Worm (Caenorhabditis elegans): ENCODE measurements around the gene K07F5.16.
"Not testable (repeated sequence)": the region's sequence is repeated elsewhere in the genome, so short reads cannot be mapped to it uniquely, and the experiment has no call there.

The K07F5.16 gene

ce11 chrIV:9863817-9864216, at the start of gene K07F5.16:
TSS of gene K07F5.16 (plus strand) at chrIV:9864117.
- TF ChIP-seq T22C8.4 (GFP tag; IDR thresholded peaks at IDR 0.05), result no peak
- no peak for TF ChIP-seq ztf-23 (GFP tag; IDR thresholded peaks at IDR 0.05)

- no peak for TF ChIP-seq cog-1 (tag; optimal IDR thresholded peaks at IDR 0.05)
- no peak for TF ChIP-seq ztf-23 (GFP tag; IDR thresholded peaks at IDR 0.05)
- TF ChIP-seq klf-2 (GFP tag; conservative IDR thresholded peaks at IDR 0.05), result no peak
- TF ChIP-seq med-1 (GFP tag; optimal IDR thresholded peaks at IDR 0.05; ENCODE audit: insufficient read depth), result no peak
- TF ChIP-seq T22C8.4 (GFP tag; IDR thresholded peaks at IDR 0.05), result no peak
- TF ChIP-seq flt-1 (GFP tag; IDR thresholded peaks at IDR 0.05), result no peak
- TF ChIP-seq ref-1 (GFP tag; conservative IDR thresholded peaks at IDR 0.05), result no peak
- TF ChIP-seq tab-1 (GFP tag; IDR thresholded peaks at IDR 0.05), result no peak
- TF ChIP-seq ztf-29 (GFP tag; IDR thresholded peaks at IDR 0.05), result no peak
These were observed 48.5 kb upstream of the K07F5.16 start, which contains the start of gene egl-20 for ce11 chrIV:9815432-9815831. TSS of gene egl-20 (minus strand) at chrIV:9815532.

ce11 chrIV:9821621-9822020, 42.3 kb upstream of the K07F5.16 start, which contains the start of gene col-123:
TSS of gene col-123 (plus strand) at chrIV:9821921.
- TF ChIP-seq T22C8.4 (GFP tag; IDR thresholded peaks at IDR 0.05), result no peak
- TF ChIP-seq tab-1 (GFP tag; IDR thresholded peaks at IDR 0.05), result no peak
- TF ChIP-seq cog-1 (tag; optimal IDR thresholded peaks at IDR 0.05), result no peak
- TF ChIP-seq ztf-23 (GFP tag; IDR thresholded peaks at IDR 0.05), result no peak

DNA sequence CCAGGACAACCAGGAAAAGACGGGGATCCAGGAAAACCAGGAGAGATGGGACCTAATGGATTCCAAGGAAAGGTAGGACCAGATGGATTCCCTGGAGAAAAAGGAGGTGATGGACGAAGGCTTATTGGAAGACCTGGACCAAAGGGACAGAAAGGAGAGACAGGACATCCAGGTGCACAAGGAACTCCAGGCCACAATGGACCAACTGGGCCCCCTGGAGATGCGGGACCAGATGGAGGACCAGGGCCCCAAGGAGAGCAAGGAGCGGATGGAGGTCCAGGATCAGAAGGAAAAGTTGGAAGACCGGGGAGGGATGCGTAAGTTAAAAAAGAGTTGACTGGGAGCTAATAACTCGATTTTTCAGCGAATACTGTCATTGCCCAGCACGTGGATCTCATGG, 41.3 kb upstream of the K07F5.16 start:
- TF ChIP-seq ref-1 (GFP tag; conservative IDR thresholded peaks at IDR 0.05) (no peak), T22C8.4 (GFP tag; IDR thresholded peaks at IDR 0.05) (no peak), tab-1 (GFP tag; IDR thresholded peaks at IDR 0.05) (no peak), ztf-23 (GFP tag; IDR thresholded peaks at IDR 0.05) (no peak), klf-2 (GFP tag; conservative IDR thresholded peaks at IDR 0.05) (no peak), flt-1 (GFP tag; IDR thresholded peaks at IDR 0.05) (no peak), med-1 (GFP tag; optimal IDR thresholded peaks at IDR 0.05; ENCODE audit: insufficient read depth) (no peak), cog-1 (tag; optimal IDR thresholded peaks at IDR 0.05) (no peak), ztf-29 (GFP tag; IDR thresholded peaks at IDR 0.05) (no peak)

DNA sequence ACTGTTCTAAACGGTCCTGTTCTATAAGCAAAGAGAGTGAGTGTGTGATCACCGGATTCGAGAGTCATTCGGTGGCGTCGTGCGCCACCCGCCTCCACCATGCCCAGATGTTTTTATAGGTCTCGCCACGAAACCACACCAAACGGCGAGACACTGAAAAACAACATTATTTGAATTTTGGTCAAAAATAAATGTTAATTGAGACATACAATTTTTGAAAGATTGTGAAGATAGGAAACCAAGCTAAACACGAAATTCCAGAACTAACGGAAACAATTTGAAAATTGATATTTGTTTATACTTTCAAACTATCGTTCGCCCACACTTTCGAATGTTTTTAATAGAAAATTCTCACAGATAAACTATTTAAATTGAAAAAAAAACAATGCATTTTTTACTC, 39.4 kb upstream of the K07F5.16 start, which contains the start of gene catp-6:
TSS of gene catp-6 (minus strand) at position 101 of the 400 bp plus-strand sequence.
- TF ChIP-seq flt-1 (GFP tag; IDR thresholded peaks at IDR 0.05) (no peak), ref-1 (GFP tag; conservative IDR thresholded peaks at IDR 0.05) (no peak), T22C8.4 (GFP tag; IDR thresholded peaks at IDR 0.05) (no peak), ztf-29 (GFP tag; IDR thresholded peaks at IDR 0.05) (no peak), ztf-23 (GFP tag; IDR thresholded peaks at IDR 0.05) (no peak), tab-1 (GFP tag; IDR thresholded peaks at IDR 0.05) (no peak), med-1 (GFP tag; optimal IDR thresholded peaks at IDR 0.05; ENCODE audit: insufficient read depth) (no peak), klf-2 (GFP tag; conservative IDR thresholded peaks at IDR 0.05) (no peak), cog-1 (tag; optimal IDR thresholded peaks at IDR 0.05) (no peak)

DNA sequence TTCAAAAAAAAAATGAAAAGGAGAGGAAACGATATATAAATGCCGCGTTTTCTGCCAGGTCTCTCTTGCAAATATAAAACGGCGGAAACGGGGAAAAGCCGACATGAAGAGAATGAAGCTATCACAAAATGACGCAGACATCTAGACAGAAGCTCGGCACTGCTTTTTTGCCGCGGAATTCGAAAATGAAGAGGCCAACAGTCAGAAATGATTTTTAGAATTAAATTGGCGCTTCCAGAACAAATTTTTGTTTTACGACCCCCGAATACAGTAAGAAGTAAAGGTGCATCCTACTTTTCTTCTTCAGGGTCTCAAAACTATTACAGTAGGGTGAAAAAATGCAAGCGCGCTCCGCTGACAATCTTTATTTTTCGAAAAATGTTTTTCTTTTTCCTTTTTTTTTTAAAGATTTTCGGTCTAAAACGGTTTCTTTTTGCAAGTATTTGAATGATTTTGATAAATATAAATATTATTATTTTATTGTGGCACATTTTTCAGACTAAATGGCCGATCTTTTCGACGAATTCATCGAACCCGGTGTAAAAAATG, 38.6 kb upstream of the K07F5.16 start, which contains the start of gene mtr-4:
TSS of gene mtr-4 (plus strand) at position 499 of the 549 bp plus-strand sequence.
- TF ChIP-seq T22C8.4 (GFP tag; IDR thresholded peaks at IDR 0.05) (no peak), ztf-29 (GFP tag; IDR thresholded peaks at IDR 0.05) (peak; percentile 64; the same call in 1 of the 2 replicates)

DNA sequence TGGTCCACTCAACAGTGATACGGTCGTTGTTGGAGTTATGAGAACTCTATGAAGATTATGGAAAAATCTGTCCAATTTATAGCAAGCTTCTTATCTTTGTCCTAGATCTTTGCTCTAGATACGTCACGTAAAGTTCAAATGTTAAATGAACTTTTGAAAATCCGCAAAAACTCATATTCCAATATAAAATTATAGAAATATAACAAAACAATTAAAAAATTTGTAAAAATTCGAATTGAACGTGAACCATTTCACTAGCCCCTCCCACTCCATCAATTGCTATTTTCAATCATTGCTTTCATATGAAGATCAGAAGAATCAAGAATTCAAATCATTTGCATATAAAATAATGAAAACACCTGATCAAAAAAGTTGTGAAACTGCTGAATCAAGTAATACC, 31.3 kb upstream of the K07F5.16 start, which contains the start of gene kin-21:
TSS of gene kin-21 (plus strand) at position 301 of the 400 bp plus-strand sequence.
- TF ChIP-seq ref-1 (GFP tag; conservative IDR thresholded peaks at IDR 0.05) (no peak), ztf-23 (GFP tag; IDR thresholded peaks at IDR 0.05) (no peak), tab-1 (GFP tag; IDR thresholded peaks at IDR 0.05) (no peak), flt-1 (GFP tag; IDR thresholded peaks at IDR 0.05) (no peak), klf-2 (GFP tag; conservative IDR thresholded peaks at IDR 0.05) (no peak), ztf-29 (GFP tag; IDR thresholded peaks at IDR 0.05) (no peak), med-1 (GFP tag; optimal IDR thresholded peaks at IDR 0.05; ENCODE audit: insufficient read depth) (no peak), cog-1 (tag; optimal IDR thresholded peaks at IDR 0.05) (no peak), T22C8.4 (GFP tag; IDR thresholded peaks at IDR 0.05) (no peak)

DNA sequence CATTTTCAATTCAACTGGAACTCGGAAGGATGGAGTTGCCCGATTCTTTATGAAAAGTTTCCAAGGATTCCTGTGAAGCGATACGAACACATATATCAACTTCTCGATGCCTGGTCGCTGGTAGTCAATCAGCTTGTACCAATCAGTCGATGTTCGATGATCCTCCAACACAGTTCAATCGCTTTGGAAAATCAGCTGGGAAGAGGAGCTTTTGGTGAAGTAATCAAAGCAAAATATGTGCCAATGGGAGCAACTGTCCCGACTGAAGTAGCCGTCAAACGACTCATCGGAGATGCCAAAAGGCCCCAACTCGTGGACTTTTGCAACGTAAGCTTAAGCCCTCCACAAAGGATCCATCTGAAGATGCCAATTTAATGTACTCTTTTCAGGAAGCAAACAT, 30.6 kb upstream of the K07F5.16 start:
- TF ChIP-seq ztf-29 (GFP tag; IDR thresholded peaks at IDR 0.05) (no peak), ref-1 (GFP tag; conservative IDR thresholded peaks at IDR 0.05) (no peak), flt-1 (GFP tag; IDR thresholded peaks at IDR 0.05) (no peak), tab-1 (GFP tag; IDR thresholded peaks at IDR 0.05) (no peak), T22C8.4 (GFP tag; IDR thresholded peaks at IDR 0.05) (no peak), cog-1 (tag; optimal IDR thresholded peaks at IDR 0.05) (no peak), klf-2 (GFP tag; conservative IDR thresholded peaks at IDR 0.05) (no peak), med-1 (GFP tag; optimal IDR thresholded peaks at IDR 0.05; ENCODE audit: insufficient read depth) (no peak), ztf-23 (GFP tag; IDR thresholded peaks at IDR 0.05) (no peak)

- TF ChIP-seq tab-1 (GFP tag; IDR thresholded peaks at IDR 0.05) (no peak), klf-2 (GFP tag; conservative IDR thresholded peaks at IDR 0.05) (no peak), flt-1 (GFP tag; IDR thresholded peaks at IDR 0.05) (no peak), cog-1 (tag; optimal IDR thresholded peaks at IDR 0.05) (no peak), T22C8.4 (GFP tag; IDR thresholded peaks at IDR 0.05) (no peak), ref-1 (GFP tag; conservative IDR thresholded peaks at IDR 0.05) (no peak), med-1 (GFP tag; optimal IDR thresholded peaks at IDR 0.05; ENCODE audit: insufficient read depth) (no peak), ztf-29 (GFP tag; IDR thresholded peaks at IDR 0.05) (no peak), ztf-23 (GFP tag; IDR thresholded peaks at IDR 0.05) (no peak)
These were observed 27.6 kb upstream of the K07F5.16 start, which contains the start of gene msp-81 for ce11 chrIV:9836317-9836716. TSS of gene msp-81 (minus strand) at chrIV:9836417.

DNA sequence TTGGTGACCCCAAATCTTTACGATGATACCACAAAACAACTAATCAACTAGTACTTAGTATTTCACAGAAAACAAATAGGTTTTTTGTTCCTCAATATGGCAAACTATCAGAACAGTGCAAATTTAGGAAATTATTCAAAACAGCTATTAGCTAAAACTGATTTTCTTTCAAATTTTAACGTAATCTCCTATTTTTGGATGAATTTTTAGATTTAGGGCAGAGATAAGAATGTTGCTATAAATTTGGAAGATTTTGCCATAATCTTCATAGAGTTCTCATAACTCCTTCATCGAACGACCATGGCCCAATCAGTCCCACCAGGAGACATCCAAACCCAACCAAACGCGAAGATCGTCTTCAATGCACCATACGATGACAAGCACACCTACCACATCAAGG, 26.6 kb upstream of the K07F5.16 start, which contains the start of gene msp-10:
TSS of gene msp-10 (plus strand) at position 301 of the 400 bp plus-strand sequence.
- TF ChIP-seq klf-2 (GFP tag; conservative IDR thresholded peaks at IDR 0.05); T22C8.4 (GFP tag; IDR thresholded peaks at IDR 0.05); med-1 (GFP tag; optimal IDR thresholded peaks at IDR 0.05; ENCODE audit: insufficient read depth): not testable (repeated sequence)

All from whole organism, midembryonic.